Fruit fly (Drosophila melanogaster): Measurements from ENCODE around the gene jp.
A peak's percentile ranks its signal among the peaks of the same experiment; 100 is the strongest.

jp gene

dm6 chr2L:9581582-9581981 lies 15.0 kb upstream of the jp start, which contains the start of gene gcm:
gcm (minus strand) TSS chr2L:9581745.
- TF ChIP-seq GATAd (GFP tag; optimal IDR thresholded peaks at IDR 0.05) (no peak), fru (GFP tag; optimal IDR thresholded peaks at IDR 0.05) (no peak), tai (GFP tag; optimal IDR thresholded peaks at IDR 0.05) (no peak), brk (GFP tag; optimal IDR thresholded peaks at IDR 0.05) (no peak), Myc (optimal IDR thresholded peaks at IDR 0.05) (no peak), Hr78 (GFP tag; optimal IDR thresholded peaks at IDR 0.05) (no peak), dl (GFP tag; optimal IDR thresholded peaks at IDR 0.05; ENCODE audit: insufficient read depth in 1 of 2, partially characterized antibody in 2 of 2) (peak in 1 of 2 experiments; percentile 42), Vsx2 (GFP tag; optimal IDR thresholded peaks at IDR 0.05; ENCODE audit: partially characterized antibody) (peak; percentile 41), Sp1 (GFP tag; optimal IDR thresholded peaks at IDR 0.05) (no peak), Rel (GFP tag; optimal IDR thresholded peaks at IDR 0.05) (no peak), Rel (tag; optimal IDR thresholded peaks at IDR 0.05) (no peak), dsf (GFP tag; optimal IDR thresholded peaks at IDR 0.05; ENCODE audit: borderline replicate concordance) (no peak)

DNA sequence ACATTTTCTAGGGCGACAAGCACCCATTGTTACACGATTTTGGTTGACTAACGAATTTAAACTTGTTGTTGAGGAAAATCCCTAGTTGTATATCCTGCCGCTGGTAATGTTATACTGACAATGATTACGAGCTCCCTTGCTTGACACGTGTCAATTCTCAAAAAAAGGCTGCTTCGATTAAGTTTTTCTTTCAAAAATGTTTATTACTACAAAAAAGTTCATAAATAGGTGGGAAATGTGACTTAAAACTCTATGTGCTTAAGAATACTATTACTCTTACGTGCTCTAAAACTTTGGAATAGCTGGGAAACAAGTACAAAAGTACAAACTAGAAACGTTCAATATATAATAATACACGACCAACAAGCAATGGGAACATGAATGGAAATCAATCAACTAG lies 13.0 kb upstream of the jp start, which contains the start of gene CG31709:
Gene CG31709, minus strand, starts transcription at position 101 of the 400 bp plus-strand sequence.
- TF ChIP-seq brk (GFP tag; optimal IDR thresholded peaks at IDR 0.05) (no peak), rgr (GFP tag; optimal IDR thresholded peaks at IDR 0.05) (no peak), sage (GFP tag; optimal IDR thresholded peaks at IDR 0.05) (no peak), Vsx2 (GFP tag; optimal IDR thresholded peaks at IDR 0.05; ENCODE audit: partially characterized antibody) (no peak), Mio (GFP tag; optimal IDR thresholded peaks at IDR 0.05) (no peak), Dfd (GFP tag; optimal IDR thresholded peaks at IDR 0.05) (no peak), Abd-B (GFP tag; optimal IDR thresholded peaks at IDR 0.05) (no peak), Dif (GFP tag; optimal IDR thresholded peaks at IDR 0.05; ENCODE audit: partially characterized antibody) (no peak), CrebA (GFP tag; optimal IDR thresholded peaks at IDR 0.05; ENCODE audit: borderline replicate concordance) (no peak), OdsH (GFP tag; optimal IDR thresholded peaks at IDR 0.05) (no peak), CG32264 (GFP tag; optimal IDR thresholded peaks at IDR 0.05) (no peak), br (GFP tag; optimal IDR thresholded peaks at IDR 0.05) (no peak), fru (GFP tag; optimal IDR thresholded peaks at IDR 0.05) (no peak)

- TF ChIP-seq Sp1 (GFP tag; optimal IDR thresholded peaks at IDR 0.05) (peak; percentile 44), tai (GFP tag; optimal IDR thresholded peaks at IDR 0.05) (no peak), foxo (GFP tag; optimal IDR thresholded peaks at IDR 0.05) (peak in 1 of 2 experiments; percentile 49), Hr83 (GFP tag; optimal IDR thresholded peaks at IDR 0.05; ENCODE audit: poor library complexity, severe bottlenecking) (no peak), br (GFP tag; optimal IDR thresholded peaks at IDR 0.05) (peak; percentile 33), ey (GFP tag; optimal IDR thresholded peaks at IDR 0.05) (peak; percentile 3), Rel (GFP tag; optimal IDR thresholded peaks at IDR 0.05) (no peak), Rel (tag; optimal IDR thresholded peaks at IDR 0.05) (peak; percentile 31), rgr (GFP tag; optimal IDR thresholded peaks at IDR 0.05) (peak; percentile 64), Hnf4 (GFP tag; optimal IDR thresholded peaks at IDR 0.05) (peak; percentile 98), Myc (optimal IDR thresholded peaks at IDR 0.05) (peak; percentile 16), OdsH (GFP tag; optimal IDR thresholded peaks at IDR 0.05) (peak; percentile 20), h (GFP tag; optimal IDR thresholded peaks at IDR 0.05) (peak; percentile 30), Dif (GFP tag; optimal IDR thresholded peaks at IDR 0.05; ENCODE audit: partially characterized antibody) (no peak), pan (optimal IDR thresholded peaks at IDR 0.05) (no peak), Abd-B (GFP tag; optimal IDR thresholded peaks at IDR 0.05) (no peak), psq (GFP tag; optimal IDR thresholded peaks at IDR 0.05) (peak; percentile 30)
Observed at dm6 chr2L:9576269-9576933, 9.9 kb upstream of the jp start, which contains the start of gene Mtpalpha. Mtpalpha (minus strand) TSS chr2L:9576769.

DNA sequence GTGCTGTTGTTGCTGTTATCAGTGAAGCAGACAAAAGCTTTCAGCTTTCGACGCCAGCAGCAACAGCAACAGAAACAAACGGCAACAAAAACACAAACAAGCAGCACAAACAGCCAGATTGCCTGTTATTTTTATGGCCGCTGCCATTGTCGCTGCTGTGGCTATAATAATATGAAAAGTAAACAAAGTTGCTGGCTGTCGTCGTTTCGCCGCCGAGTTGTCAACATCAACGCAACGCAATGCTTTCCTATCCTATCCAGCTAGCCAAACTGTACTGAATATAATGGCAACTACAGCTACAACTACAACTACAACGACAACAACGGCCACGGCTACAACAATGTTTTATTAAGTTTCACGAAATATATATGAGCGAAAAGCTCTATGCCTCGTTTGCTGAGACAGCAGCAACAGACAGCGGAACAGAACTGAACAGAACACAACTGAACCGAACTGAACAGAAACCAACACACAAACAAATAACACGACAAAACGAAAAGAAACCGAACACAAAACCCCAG lies 4.2 kb upstream of the jp start:
- no peak for TF ChIP-seq woc (GFP tag; optimal IDR thresholded peaks at IDR 0.05)
- no peak for TF ChIP-seq Mio (GFP tag; optimal IDR thresholded peaks at IDR 0.05)
- TF ChIP-seq Hnf4 (GFP tag; optimal IDR thresholded peaks at IDR 0.05): peak; percentile 33
- TF ChIP-seq dmrt93B (GFP tag; optimal IDR thresholded peaks at IDR 0.05): no peak
- TF ChIP-seq jim (GFP tag; optimal IDR thresholded peaks at IDR 0.05): no peak

Data from whole organism, wandering third instar larva.